Worm (Caenorhabditis elegans) whole organism, L4 larva: ENCODE measurements around the gene F14D2.8.

Source experiments
- ZK337.2 ChIP-seq: fragments of 200-800 bp; sonication (Bioruptor generic); IDR thresholded peaks from 2 replicates; pipeline ENCODE4 v1.3.6; 2022; ENCODE audit warnings: missing genetic modification reagents, missing genetic modification characterization, missing compliant biosample characterization
- ZK546.5 ChIP-seq, 2 experiments: sonication (generic microtip); optimal IDR thresholded peaks; 2 replicates each; lab custom pipeline; 2017; ENCODE audit warnings: missing biosample characterization in 2 of 2, missing genetic modification characterization in 2 of 2
- aha-1 ChIP-seq: fragments of 150-350 bp; peaks from one replicate; lab custom pipeline; 2014; ENCODE audit warnings: missing biosample characterization, missing genetic modification characterization
- aly-2 ChIP-seq: sonication (generic microtip); optimal IDR thresholded peaks from 2 replicates; lab custom pipeline; 2018; ENCODE audit warnings: missing biosample characterization, missing genetic modification characterization
- ceh-28 ChIP-seq: fragments of 150-350 bp; optimal IDR thresholded peaks from 2 replicates; lab custom pipeline; 2014; ENCODE audit warnings: missing biosample characterization, missing genetic modification reagents, missing genetic modification characterization
- ceh-44 ChIP-seq: fragments of 200-800 bp; sonication (Bioruptor generic); IDR thresholded peaks from 2 replicates; pipeline ENCODE4 v1.3.6; 2022; ENCODE audit warnings: missing genetic modification reagents, missing genetic modification characterization, missing compliant biosample characterization
- ces-1 ChIP-seq: fragments of 150-350 bp; sonication (generic microtip); optimal IDR thresholded peaks from 4 replicates; lab custom pipeline; 2014; ENCODE audit warnings: missing biosample characterization, missing genetic modification reagents, missing genetic modification characterization
- ctbp-1 ChIP-seq: fragments of 200-800 bp; sonication (Bioruptor generic); IDR thresholded peaks from 2 replicates; pipeline ENCODE4 v1.3.6; 2022; ENCODE audit warnings: missing genetic modification reagents, missing genetic modification characterization, missing compliant biosample characterization
- dmd-8 ChIP-seq: fragments of 200-800 bp; sonication (Bioruptor generic); IDR thresholded peaks from 2 replicates; pipeline ENCODE4 v1.3.6; 2022; ENCODE audit warnings: missing genetic modification characterization, missing compliant biosample characterization
- dpl-1 ChIP-seq: fragments of 150-350 bp; optimal IDR thresholded peaks from 2 replicates; lab custom pipeline; 2014; ENCODE audit warnings: missing biosample characterization, missing genetic modification reagents, missing genetic modification characterization
- duxl-1 ChIP-seq: sonication (generic microtip); optimal IDR thresholded peaks from 2 replicates; lab custom pipeline; 2016; ENCODE audit warnings: mild to moderate bottlenecking, missing genetic modification characterization, moderate library complexity, missing compliant biosample characterization; ENCODE audit not compliant: poor library complexity
- egl-27 ChIP-seq: sonication (generic microtip); optimal IDR thresholded peaks from 3 replicates; lab custom pipeline; 2017; ENCODE audit warnings: missing biosample characterization, missing genetic modification reagents, missing genetic modification characterization
- egl-43 ChIP-seq: fragments of 200-800 bp; sonication (Bioruptor generic); IDR thresholded peaks from 2 replicates; pipeline ENCODE4 v1.3.6; 2022; ENCODE audit warnings: missing genetic modification reagents, missing genetic modification characterization, missing compliant biosample characterization
- hif-1 ChIP-seq, 2 experiments: sonication (generic microtip); optimal IDR thresholded peaks; 2 replicates each; lab custom pipeline; 2016 to 2017; ENCODE audit warnings: missing compliant biosample characterization in 2 of 2, missing genetic modification characterization in 2 of 2, missing genetic modification reagents in 2 of 2, missing genotype in 2 of 2, mild to moderate bottlenecking in 1 of 2
- lin-15B ChIP-seq: fragments of 150-350 bp; sonication (generic microtip); optimal IDR thresholded peaks from 3 replicates; lab custom pipeline; 2014; ENCODE audit warnings: missing biosample characterization, missing genetic modification characterization
- lin-29 ChIP-seq: fragments of 200-800 bp; sonication (Bioruptor generic); IDR thresholded peaks from 2 replicates; pipeline ENCODE4 v1.3.6; 2022; ENCODE audit warnings: missing genetic modification reagents, missing genetic modification characterization, missing compliant biosample characterization
- mdl-1 ChIP-seq, 2 experiments: fragments of 150-350 bp in 1 of 2; sonication (generic microtip) in 1 of 2; optimal IDR thresholded peaks; 2 replicates each; lab custom pipeline; 2014 to 2017; ENCODE audit warnings: missing biosample characterization in 2 of 2, missing genetic modification characterization in 2 of 2
- mes-2 ChIP-seq: sonication (generic microtip); optimal IDR thresholded peaks from 2 replicates; lab custom pipeline; 2016; ENCODE audit warnings: missing genotype, mild to moderate bottlenecking, missing genetic modification characterization, missing compliant biosample characterization; ENCODE audit not compliant: poor library complexity, severe bottlenecking
- mxl-2 ChIP-seq: fragments of 200-800 bp; sonication (Bioruptor generic); conservative IDR thresholded peaks from 2 replicates; pipeline ENCODE4 v1.3.6; 2022; ENCODE audit warnings: missing genetic modification reagents, missing genetic modification characterization, missing compliant biosample characterization
- nhr-11 ChIP-seq: fragments of 150-350 bp; optimal IDR thresholded peaks from 2 replicates; lab custom pipeline; 2014; ENCODE audit warnings: missing biosample characterization, missing genetic modification characterization
- nhr-41 ChIP-seq: fragments of 200-800 bp; sonication (Bioruptor generic); IDR thresholded peaks from 2 replicates; pipeline ENCODE4 v1.3.6; 2022; ENCODE audit warnings: missing genetic modification reagents, missing genetic modification characterization, missing compliant biosample characterization
- nhr-48 ChIP-seq: sonication (generic microtip); optimal IDR thresholded peaks from 2 replicates; lab custom pipeline; 2016; ENCODE audit warnings: mild to moderate bottlenecking, missing genetic modification characterization, missing compliant biosample characterization
- unc-130 ChIP-seq: sonication (generic microtip); optimal IDR thresholded peaks from 2 replicates; lab custom pipeline; 2016; ENCODE audit warnings: missing genetic modification reagents, missing genetic modification characterization, missing compliant biosample characterization
- unc-39 ChIP-seq: sonication (generic microtip); optimal IDR thresholded peaks from 2 replicates; lab custom pipeline; 2017; ENCODE audit warnings: missing biosample characterization, missing genetic modification characterization
- unc-62 ChIP-seq, 3 experiments: fragments of 150-350 bp in 1 of 3; sonication (generic microtip); optimal IDR thresholded peaks in 2 of 3; peaks in 1 of 3; 1 replicate in 1 of 3; 2 replicates in 2 of 3; lab custom pipeline; 2014 to 2017; ENCODE audit warnings: missing biosample characterization in 3 of 3, missing genetic modification characterization in 3 of 3, missing genetic modification reagents in 3 of 3, missing genotype in 1 of 3
- zag-1 ChIP-seq: fragments of 150-350 bp; optimal IDR thresholded peaks from 2 replicates; lab custom pipeline; 2014; ENCODE audit warnings: missing biosample characterization, missing genetic modification characterization
- zfp-3 ChIP-seq: fragments of 200-800 bp; sonication (Bioruptor generic); conservative IDR thresholded peaks from 2 replicates; pipeline ENCODE4 v1.3.6; 2022; ENCODE audit warnings: missing genetic modification reagents, missing genetic modification characterization, missing compliant biosample characterization
- zip-11 ChIP-seq: fragments of 200-800 bp; sonication (Bioruptor generic); IDR thresholded peaks from 2 replicates; pipeline ENCODE4 v1.3.6; 2022; ENCODE audit warnings: missing genetic modification characterization, missing compliant biosample characterization

F14D2.8 gene

ce11 chrII:3349820-3350291 lies at the start of gene F14D2.8:
Gene F14D2.8 (minus strand): TSS chrII:3349870.
- TF ChIP-seq dpl-1 (GFP tag; lab: Kevin White, UChicago) (no peak), egl-43 (GFP tag; lab: Robert Waterston, UW) (no peak), ZK337.2 (GFP tag; lab: Robert Waterston, UW) (no peak), unc-130 (GFP tag; lab: Kevin White, UChicago) (no peak), zag-1 (tag; lab: Kevin White, UChicago) (no peak), ceh-44 (GFP tag; lab: Robert Waterston, UW) (no peak), aly-2 (no peak), zfp-3 (GFP tag; lab: Robert Waterston, UW) (no peak), egl-27 (tag; lab: Kevin White, UChicago) (no peak), nhr-11 (no peak), mdl-1 (tag; optimal IDR thresholded peaks at IDR 0.05; lab: Kevin White, UChicago) (no peak), hif-1 (tag; optimal IDR thresholded peaks at IDR 0.05; lab: Kevin White, UChicago) (no peak), ceh-28 (no peak), mxl-2 (GFP tag; lab: Robert Waterston, UW) (no peak), mes-2 (tag; lab: Kevin White, UChicago) (no peak), dmd-8 (GFP tag; lab: Robert Waterston, UW) (no peak), ctbp-1 (GFP tag; lab: Robert Waterston, UW) (no peak)

- no peak for TF ChIP-seq hif-1 (tag; optimal IDR thresholded peaks at IDR 0.05; lab: Kevin White, UChicago)
- TF ChIP-seq nhr-48, result no peak
- TF ChIP-seq nhr-41 (GFP tag; lab: Robert Waterston, UW), result no peak
- TF ChIP-seq lin-29 (GFP tag; lab: Robert Waterston, UW), result no peak
- peak; percentile 24 for TF ChIP-seq aha-1 (tag; lab: Kevin White, UChicago)
- TF ChIP-seq lin-15B (tag; lab: Kevin White, UChicago), result no peak
Observed at ce11 chrII:3399212-3399611, 49.5 kb upstream of the F14D2.8 start, which contains the start of gene nep-9. Gene nep-9 (minus strand): TSS chrII:3399312.

- TF ChIP-seq duxl-1 (tag; lab: Kevin White, UChicago) (no peak), unc-62 (GFP tag; optimal IDR thresholded peaks at IDR 0.05 in 1 of 2; lab: Kevin White, UChicago) (peak in 1 of 2 experiments; percentile 15), unc-62 (tag; optimal IDR thresholded peaks at IDR 0.05; lab: Kevin White, UChicago) (no peak), ceh-44 (GFP tag; lab: Robert Waterston, UW) (no peak), unc-39 (tag; lab: Kevin White, UChicago) (no peak), ZK546.5 (tag; optimal IDR thresholded peaks at IDR 0.05; lab: Kevin White, UChicago) (no peak), zip-11 (GFP tag; lab: Robert Waterston, UW) (no peak), mdl-1 (tag; optimal IDR thresholded peaks at IDR 0.05; lab: Kevin White, UChicago) (no peak), ces-1 (GFP tag; lab: Kevin White, UChicago) (no peak)
- TF ChIP-seq, all 104 proteins: peak for 1
Observed at ce11 chrII:3395484-3395883, 45.8 kb upstream of the F14D2.8 start, which contains the start of gene nep-20. Gene nep-20 (minus strand): TSS chrII:3395584.

ce11 chrII:3387503-3387902 lies 37.8 kb upstream of the F14D2.8 start, which contains the start of gene T06D4.6:
Gene T06D4.6 (minus strand): TSS chrII:3387603.
- TF ChIP-seq dpl-1 (GFP tag; lab: Kevin White, UChicago) (no peak), unc-130 (GFP tag; lab: Kevin White, UChicago) (no peak), zip-11 (GFP tag; lab: Robert Waterston, UW) (no peak)
- TF ChIP-seq, all 104 proteins: peak for 0

ce11 chrII:3385736-3386135 lies 36.1 kb upstream of the F14D2.8 start, which contains the start of gene T06D4.2:
Gene T06D4.2 (minus strand): TSS chrII:3385905.
- TF ChIP-seq aly-2 (no peak), aha-1 (tag; lab: Kevin White, UChicago) (peak; percentile 93)
- TF ChIP-seq, all 104 proteins: peak for 1

- TF ChIP-seq unc-62 (GFP tag; optimal IDR thresholded peaks at IDR 0.05 in 1 of 2; lab: Kevin White, UChicago) (peak in 1 of 2 experiments; percentile 95), unc-62 (tag; optimal IDR thresholded peaks at IDR 0.05; lab: Kevin White, UChicago) (no peak), ces-1 (GFP tag; lab: Kevin White, UChicago) (no peak)
Observed at ce11 chrII:3383116-3383515, 33.4 kb upstream of the F14D2.8 start.
